Fruit fly (Drosophila melanogaster): ENCODE data around the gene Usp30.
A peak's percentile ranks its signal among the peaks of the same experiment; 100 is the strongest.

Gene Usp30

dm6 chrX:5915752-5916493, 36.3 kb upstream of the Usp30 start:
- peak in 1 of 2 experiments; percentile 40 for TF ChIP-seq ss (GFP tag; optimal IDR thresholded peaks at IDR 0.05)
- TF ChIP-seq Sox14 (GFP tag; optimal IDR thresholded peaks at IDR 0.05) = no peak
- TF ChIP-seq CG6792 (GFP tag; optimal IDR thresholded peaks at IDR 0.05) = peak; percentile 8
- no peak for TF ChIP-seq dac (GFP tag; optimal IDR thresholded peaks at IDR 0.05)
- peak; percentile 3 for TF ChIP-seq Sox102F (GFP tag; optimal IDR thresholded peaks at IDR 0.05)
- TF ChIP-seq CG11294 (GFP tag; IDR thresholded peaks at IDR 0.05) = no peak
- no peak for TF ChIP-seq Blimp-1 (GFP tag; optimal IDR thresholded peaks at IDR 0.05)
- TF ChIP-seq dsx (GFP tag; optimal IDR thresholded peaks at IDR 0.05; ENCODE audit: poor library complexity, severe bottlenecking) = no peak
- no peak for TF ChIP-seq CG11902 (GFP tag; optimal IDR thresholded peaks at IDR 0.05)
- no peak for TF ChIP-seq Gug (GFP tag; IDR thresholded peaks at IDR 0.05)
- TF ChIP-seq CG16779 (tag; optimal IDR thresholded peaks at IDR 0.05) = peak; percentile 19
- TF ChIP-seq CG6276 (GFP tag; optimal IDR thresholded peaks at IDR 0.05) = no peak
- peak; percentile 9 for TF ChIP-seq Hr39 (GFP tag; optimal IDR thresholded peaks at IDR 0.05)
- no peak for TF ChIP-seq Eip75B (GFP tag; optimal IDR thresholded peaks at IDR 0.05)
- TF ChIP-seq topi (GFP tag; optimal IDR thresholded peaks at IDR 0.05) = peak; percentile 16
- no peak for TF ChIP-seq Met (GFP tag; optimal IDR thresholded peaks at IDR 0.05)
- no peak for TF ChIP-seq spab (GFP tag; optimal IDR thresholded peaks at IDR 0.05)
- TF ChIP-seq CG10631 (GFP tag; optimal IDR thresholded peaks at IDR 0.05) = peak; percentile 22
- TF ChIP-seq CG7368 (GFP tag; optimal IDR thresholded peaks at IDR 0.05) = no peak
- no peak for TF ChIP-seq svp (GFP tag)
- TF ChIP-seq Eip93F (GFP tag; optimal IDR thresholded peaks at IDR 0.05) = no peak
- no peak for TF ChIP-seq fkh (GFP tag; optimal IDR thresholded peaks at IDR 0.05)
- TF ChIP-seq CG15336 (GFP tag; IDR thresholded peaks at IDR 0.05) = peak; percentile 67; the same call in 1 of the 2 replicates
- TF ChIP-seq Lpt (GFP tag; optimal IDR thresholded peaks at IDR 0.05) = no peak
- peak; percentile 18 for TF ChIP-seq CG3919 (GFP tag; optimal IDR thresholded peaks at IDR 0.05)
- TF ChIP-seq CG10669 (GFP tag; optimal IDR thresholded peaks at IDR 0.05) = no peak
- no peak for TF ChIP-seq CG9139 (GFP tag; optimal IDR thresholded peaks at IDR 0.05)
- no peak for TF ChIP-seq CG6163 (GFP tag; IDR thresholded peaks at IDR 0.05)
- TF ChIP-seq fd59A (GFP tag; optimal IDR thresholded peaks at IDR 0.05) = no peak
- TF ChIP-seq Ets21C (GFP tag; optimal IDR thresholded peaks at IDR 0.05) = peak; percentile 13
- TF ChIP-seq Ets96B (tag; optimal IDR thresholded peaks at IDR 0.05) = no peak
- TF ChIP-seq acj6 (GFP tag; optimal IDR thresholded peaks at IDR 0.05) = peak; percentile 13
- TF ChIP-seq Eip78C (GFP tag) = peak; percentile 62
- TF ChIP-seq CG6854 (GFP tag; optimal IDR thresholded peaks at IDR 0.05) = no peak
- 0 out of 3 replicates have a peak, but pooled peaks have one; percentile 38 for TF ChIP-seq eg (GFP tag; IDR thresholded peaks at IDR 0.05)
- no peak for TF ChIP-seq CG1621 (tag; optimal IDR thresholded peaks at IDR 0.05)
- no peak for TF ChIP-seq CG4318 (GFP tag; optimal IDR thresholded peaks at IDR 0.05)
- no peak for TF ChIP-seq CG3032 (tag; optimal IDR thresholded peaks at IDR 0.05)
- no peak for TF ChIP-seq fd85E (GFP tag; optimal IDR thresholded peaks at IDR 0.05)
- peak; percentile 3 for TF ChIP-seq CG6808 (GFP tag; optimal IDR thresholded peaks at IDR 0.05)
- TF ChIP-seq esn (GFP tag; optimal IDR thresholded peaks at IDR 0.05) = peak; percentile 13
- TF ChIP-seq Hr4 (GFP tag; optimal IDR thresholded peaks at IDR 0.05) = no peak
- no peak for TF ChIP-seq salr (GFP tag; optimal IDR thresholded peaks at IDR 0.05)
- no peak for TF ChIP-seq Hr38 (GFP tag; optimal IDR thresholded peaks at IDR 0.05)
- TF ChIP-seq CG11762 (GFP tag; optimal IDR thresholded peaks at IDR 0.05; ENCODE audit: insufficient read depth) = no peak
- peak; percentile 40 for TF ChIP-seq net (GFP tag; optimal IDR thresholded peaks at IDR 0.05)
- TF ChIP-seq lz (GFP tag; optimal IDR thresholded peaks at IDR 0.05) = no peak
- TF ChIP-seq Sox15 (GFP tag; optimal IDR thresholded peaks at IDR 0.05) = no peak
- TF ChIP-seq vri (GFP tag; optimal IDR thresholded peaks at IDR 0.05) = no peak
- TF ChIP-seq CG8632 (GFP tag; optimal IDR thresholded peaks at IDR 0.05) = peak; percentile 15
- TF ChIP-seq Smox (GFP tag; optimal IDR thresholded peaks at IDR 0.05) = no peak
